Fruit fly (Drosophila melanogaster): ENCODE data around the gene AsnRS.

AsnRS gene

DNA sequence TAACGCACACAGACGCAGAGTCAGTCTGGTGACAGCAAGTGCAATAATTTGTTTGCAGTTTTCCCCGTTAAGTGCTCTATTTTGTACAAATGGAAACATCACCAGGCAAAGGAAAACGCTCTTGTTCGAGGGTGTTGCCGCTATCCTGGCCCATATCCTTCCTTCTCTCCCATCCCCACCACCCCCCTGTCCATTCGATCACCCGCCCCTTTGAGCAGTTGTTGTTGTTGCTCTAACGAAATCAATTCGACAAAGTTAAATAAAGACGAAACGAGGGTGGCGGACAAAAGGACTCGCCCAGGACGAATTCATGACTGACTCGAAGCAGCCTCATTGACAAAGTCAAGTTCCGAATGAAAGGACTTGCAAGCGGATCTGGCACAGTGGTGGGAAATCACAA lies 42.4 kb downstream of the AsnRS start:
- TF ChIP-seq cic (GFP tag; optimal IDR thresholded peaks at IDR 0.05) (no peak), CG7045 (GFP tag; optimal IDR thresholded peaks at IDR 0.05) (no peak), Crg-1 (GFP tag; optimal IDR thresholded peaks at IDR 0.05) (no peak), CG33017 (tag; optimal IDR thresholded peaks at IDR 0.05) (no peak), tj (GFP tag; optimal IDR thresholded peaks at IDR 0.05) (no peak), kay (GFP tag; ENCODE audit: borderline replicate concordance) (no peak), Mnt (GFP tag; optimal IDR thresholded peaks at IDR 0.05) (no peak), CG7101 (tag; optimal IDR thresholded peaks at IDR 0.05) (no peak), CG12768 (GFP tag; optimal IDR thresholded peaks at IDR 0.05) (no peak), cnc (optimal IDR thresholded peaks at IDR 0.05) (no peak), CG5204 (GFP tag; optimal IDR thresholded peaks at IDR 0.05) (no peak), pad (GFP tag; optimal IDR thresholded peaks at IDR 0.05) (no peak), CG1620 (GFP tag; optimal IDR thresholded peaks at IDR 0.05) (no peak), CG11617 (GFP tag; optimal IDR thresholded peaks at IDR 0.05) (no peak)

- TF ChIP-seq ovo (GFP tag; optimal IDR thresholded peaks at IDR 0.05): no peak
Measured at dm6 chr2L:19088895-19089294, 42.9 kb downstream of the AsnRS start.

dm6 chr2L:19083320-19083764 lies 48.4 kb downstream of the AsnRS start:
- no peak for TF ChIP-seq CG5204 (GFP tag; optimal IDR thresholded peaks at IDR 0.05)
- TF ChIP-seq pad (GFP tag; optimal IDR thresholded peaks at IDR 0.05): peak; percentile 79

- TF ChIP-seq tj (GFP tag; optimal IDR thresholded peaks at IDR 0.05): no peak
- TF ChIP-seq kay (GFP tag; ENCODE audit: borderline replicate concordance): peak; percentile 7
- no peak for TF ChIP-seq CG7101 (tag; optimal IDR thresholded peaks at IDR 0.05)
- TF ChIP-seq ovo (GFP tag; optimal IDR thresholded peaks at IDR 0.05): no peak
Measured at dm6 chr2L:19079742-19080141, 52.0 kb downstream of the AsnRS start.

Measured in whole organism, adult.